Worm (Caenorhabditis elegans): ENCODE data around the gene K07C5.13.

ce11 chrV:10313953-10314352 lies 27.9 kb upstream of the K07C5.13 start, which contains the start of gene gcy-6:
- TF ChIP-seq nhr-77 (tag; optimal IDR thresholded peaks at IDR 0.05) (no peak), nhr-11 (tag; optimal IDR thresholded peaks at IDR 0.05) (no peak), nhr-43 (tag; optimal IDR thresholded peaks at IDR 0.05; ENCODE audit: poor library complexity, severe bottlenecking) (no peak), egl-27 (tag; optimal IDR thresholded peaks at IDR 0.05) (no peak), ceh-9 (tag; optimal IDR thresholded peaks at IDR 0.05) (no peak), ceh-28 (tag; optimal IDR thresholded peaks at IDR 0.05) (no peak), snpc-4 (tag; optimal IDR thresholded peaks at IDR 0.05) (no peak), fkh-10 (GFP tag; optimal IDR thresholded peaks at IDR 0.05) (no peak), sea-2 (GFP tag; optimal IDR thresholded peaks at IDR 0.05) (no peak), unc-62 (GFP tag; optimal IDR thresholded peaks at IDR 0.05) (no peak), ZK546.5 (tag; optimal IDR thresholded peaks at IDR 0.05) (no peak), elt-1 (tag; optimal IDR thresholded peaks at IDR 0.05) (no peak)
